Fruit fly (Drosophila melanogaster) whole organism, pupa: ENCODE results near the gene Dcr-1.

ENCODE experiments used
- CG13204 ChIP-seq: fragments of 200-800 bp; sonication (Bioruptor generic); optimal IDR thresholded peaks from 2 replicates; lab custom pipeline; 2018; ENCODE audit warnings: missing biosample characterization, mild to moderate bottlenecking, missing genetic modification characterization, moderate library complexity
- CG14655 ChIP-seq: fragments of 200-800 bp; sonication (Bioruptor generic); optimal IDR thresholded peaks from 3 replicates; lab custom pipeline; 2017; ENCODE audit warnings: mild to moderate bottlenecking, missing biosample characterization, missing genetic modification reagents, missing genetic modification characterization
- CG17806 ChIP-seq: fragments of 200-800 bp; sonication (Bioruptor generic); optimal IDR thresholded peaks from 2 replicates; lab custom pipeline; 2018; ENCODE audit warnings: missing biosample characterization, mild to moderate bottlenecking, missing genetic modification characterization, moderate library complexity
- CG32121 ChIP-seq: fragments of 200-800 bp; sonication (Bioruptor generic); IDR thresholded peaks from 2 replicates; pipeline ENCODE4 v1.3.6; 2022; ENCODE audit warnings: missing biosample characterization, missing genetic modification characterization
- CG8159 ChIP-seq: fragments of 200-800 bp; sonication (Bioruptor generic); optimal IDR thresholded peaks from 3 replicates; lab custom pipeline; 2018; ENCODE audit warnings: missing biosample characterization, mild to moderate bottlenecking, missing genetic modification characterization, moderate library complexity
- CG9948 ChIP-seq: fragments of 200-800 bp; sonication (Bioruptor generic); optimal IDR thresholded peaks from 2 replicates; lab custom pipeline; 2018; ENCODE audit warnings: missing biosample characterization, mild to moderate bottlenecking, missing genetic modification characterization, moderate library complexity
- D1 ChIP-seq: fragments of 200-800 bp; sonication (Bioruptor generic); optimal IDR thresholded peaks from 2 replicates; lab custom pipeline; 2018; ENCODE audit warnings: missing biosample characterization, mild to moderate bottlenecking, missing genetic modification characterization, moderate library complexity
- EcR ChIP-seq: fragments of 200-800 bp; sonication (Bioruptor generic); optimal IDR thresholded peaks from 3 replicates; lab custom pipeline; 2019; ENCODE audit warnings: missing biosample characterization, missing genetic modification characterization, mild to moderate bottlenecking, moderate library complexity, missing genetic modification reagents
- Ets98B ChIP-seq: fragments of 200-800 bp; sonication (Bioruptor generic); IDR thresholded peaks from 2 replicates; pipeline ENCODE4 v1.3.6; 2022; ENCODE audit warnings: missing biosample characterization, missing genetic modification characterization
- Snoo ChIP-seq: fragments of 200-800 bp; sonication (Bioruptor generic); optimal IDR thresholded peaks from 3 replicates; lab custom pipeline; 2017; ENCODE audit warnings: missing biosample characterization, mild to moderate bottlenecking, missing genetic modification characterization, inconsistent platforms
- gl ChIP-seq: fragments of 200-800 bp; sonication (Bioruptor generic); optimal IDR thresholded peaks from 2 replicates; lab custom pipeline; 2018; ENCODE audit warnings: missing biosample characterization, mild to moderate bottlenecking, missing genetic modification characterization

DNA sequence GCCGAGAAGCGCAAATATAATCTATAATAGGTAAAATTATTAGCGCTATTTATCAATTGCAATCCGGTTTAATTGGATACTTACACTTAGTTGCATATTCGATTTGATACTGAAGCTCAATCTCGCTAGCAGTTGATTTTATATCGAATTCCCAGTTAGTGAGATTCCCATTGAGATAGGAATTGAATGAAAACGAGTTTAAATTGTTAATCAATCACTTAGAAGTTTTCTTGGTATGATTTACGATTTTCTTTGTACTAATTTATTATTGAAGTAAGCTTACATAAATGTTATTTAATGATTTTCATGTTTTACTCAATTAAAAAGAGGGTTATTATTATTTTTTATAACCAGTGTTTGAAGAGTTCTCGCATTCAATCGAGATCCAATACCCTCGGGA lies 28.7 kb upstream of the Dcr-1 start, which contains the start of gene CG43092:
- no peak for TF ChIP-seq EcR
- TF ChIP-seq Ets98B (GFP tag; lab: Robert Waterston, UW), result no peak
- TF ChIP-seq CG9948, result no peak
- no peak for TF ChIP-seq CG8159 (tag; lab: Kevin White, UChicago)
- no peak for TF ChIP-seq CG32121
- no peak for TF ChIP-seq CG13204 (GFP tag; lab: Kevin White, UChicago)
- no peak for TF ChIP-seq D1 (tag; lab: Kevin White, UChicago)
- no peak for TF ChIP-seq gl
- TF ChIP-seq Snoo (tag; lab: Kevin White, UChicago), result no peak
- TF ChIP-seq CG17806 (tag; lab: Kevin White, UChicago), result no peak
- TF ChIP-seq CG14655 (GFP tag; lab: Kevin White, UChicago), result no peak
